Fruit fly (Drosophila melanogaster) whole organism, prepupa: Measurements from ENCODE around the gene CG10286.

ENCODE experiments used
- Blimp-1 ChIP-seq: fragments of 200-800 bp; sonication (Bioruptor generic); optimal IDR thresholded peaks from 3 replicates; lab custom pipeline; 2017; ENCODE audit warnings: missing biosample characterization, missing genetic modification characterization, mild to moderate bottlenecking, moderate library complexity, missing genetic modification reagents
- CG11294 ChIP-seq: fragments of 200-800 bp; sonication (Bioruptor generic); IDR thresholded peaks from 2 replicates; pipeline ENCODE4 v1.3.6; 2022; ENCODE audit warnings: missing biosample characterization, missing genetic modification characterization
- CG11902 ChIP-seq: fragments of 200-800 bp; sonication (Bioruptor generic); optimal IDR thresholded peaks from 3 replicates; lab custom pipeline; 2016; ENCODE audit warnings: missing biosample characterization, missing genetic modification characterization
- CG15336 ChIP-seq: fragments of 200-800 bp; sonication (Bioruptor generic); IDR thresholded peaks from 2 replicates; pipeline ENCODE4 v1.3.6; 2022; ENCODE audit warnings: missing biosample characterization, missing genetic modification characterization
- CG1621 ChIP-seq: fragments of 200-800 bp; sonication (Bioruptor generic); optimal IDR thresholded peaks from 3 replicates; lab custom pipeline; 2018; ENCODE audit warnings: missing biosample characterization, mild to moderate bottlenecking, missing genetic modification characterization
- CG16779 ChIP-seq: fragments of 200-800 bp; sonication (Bioruptor generic); optimal IDR thresholded peaks from 3 replicates; lab custom pipeline; 2017; ENCODE audit warnings: missing biosample characterization, mild to moderate bottlenecking, missing genetic modification characterization
- CG3032 ChIP-seq: fragments of 200-800 bp; optimal IDR thresholded peaks from 2 replicates; lab custom pipeline; 2019; ENCODE audit warnings: missing biosample characterization, mild to moderate bottlenecking, missing genetic modification characterization, moderate library complexity
- CG32006 ChIP-seq: fragments of 200-800 bp; sonication (Bioruptor generic); optimal IDR thresholded peaks from 3 replicates; lab custom pipeline; 2017; ENCODE audit warnings: missing biosample characterization, mild to moderate bottlenecking, missing genetic modification characterization
- CG34406 ChIP-seq: fragments of 200-800 bp; sonication (Bioruptor generic); optimal IDR thresholded peaks from 3 replicates; lab custom pipeline; 2016; ENCODE audit warnings: missing biosample characterization, missing genetic modification characterization
- CG3919 ChIP-seq: fragments of 200-800 bp; sonication (Bioruptor generic); optimal IDR thresholded peaks from 3 replicates; lab custom pipeline; 2016; ENCODE audit warnings: missing biosample characterization, missing genetic modification characterization
- CG6276 ChIP-seq: fragments of 200-800 bp; sonication (Bioruptor generic); optimal IDR thresholded peaks from 2 replicates; lab custom pipeline; 2017; ENCODE audit warnings: missing biosample characterization, mild to moderate bottlenecking, missing genetic modification characterization
- CG6792 ChIP-seq: fragments of 200-800 bp; sonication (Bioruptor generic); optimal IDR thresholded peaks from 3 replicates; lab custom pipeline; 2016; ENCODE audit warnings: missing biosample characterization, missing genetic modification characterization
- CG7368 ChIP-seq: fragments of 200-800 bp; sonication (Bioruptor generic); optimal IDR thresholded peaks from 3 replicates; lab custom pipeline; 2016; ENCODE audit warnings: missing biosample characterization, missing genetic modification characterization
- CG8119 ChIP-seq: fragments of 200-800 bp; sonication (Bioruptor generic); IDR thresholded peaks from 3 replicates; pipeline ENCODE4 v1.3.6; 2022; ENCODE audit warnings: missing biosample characterization, missing genetic modification characterization
- Eip78C ChIP-seq: fragments of 200-800 bp; sonication (Bioruptor generic); peaks from one replicate; lab custom pipeline; 2016; ENCODE audit warnings: missing biosample characterization, missing genetic modification characterization
- Eip93F ChIP-seq: fragments of 200-800 bp; sonication (Bioruptor generic); optimal IDR thresholded peaks from 2 replicates; lab custom pipeline; 2016; ENCODE audit warnings: missing biosample characterization, mild to moderate bottlenecking, missing genetic modification characterization
- Ets21C ChIP-seq: fragments of 200-800 bp; sonication (Bioruptor generic); optimal IDR thresholded peaks from 3 replicates; lab custom pipeline; 2016; ENCODE audit warnings: missing biosample characterization, missing genetic modification characterization
- Gug ChIP-seq: fragments of 200-800 bp; sonication (Bioruptor generic); IDR thresholded peaks from 2 replicates; pipeline ENCODE4 v1.3.6; 2022; ENCODE audit warnings: missing biosample characterization, missing genetic modification characterization
- Hr38 ChIP-seq: sonication (Bioruptor generic); optimal IDR thresholded peaks from 2 replicates; lab custom pipeline; 2016; ENCODE audit warnings: missing biosample characterization, missing genetic modification characterization
- Met ChIP-seq: fragments of 200-800 bp; sonication (Bioruptor generic); optimal IDR thresholded peaks from 3 replicates; lab custom pipeline; 2016; ENCODE audit warnings: missing biosample characterization, missing genetic modification characterization
- OdsH ChIP-seq: fragments of 200-800 bp; sonication (Bioruptor generic); optimal IDR thresholded peaks from 3 replicates; lab custom pipeline; 2016; ENCODE audit warnings: missing biosample characterization, missing genetic modification characterization
- Sox102F ChIP-seq: fragments of 200-800 bp; sonication (Bioruptor generic); optimal IDR thresholded peaks from 2 replicates; lab custom pipeline; 2016; ENCODE audit warnings: missing biosample characterization, mild to moderate bottlenecking, missing genetic modification characterization
- Sox14 ChIP-seq: fragments of 200-800 bp; sonication (Bioruptor generic); optimal IDR thresholded peaks from 3 replicates; lab custom pipeline; 2016; ENCODE audit warnings: missing biosample characterization, missing genetic modification characterization
- Sox15 ChIP-seq: fragments of 200-800 bp; sonication (Bioruptor generic); optimal IDR thresholded peaks from 3 replicates; lab custom pipeline; 2016; ENCODE audit warnings: missing biosample characterization, missing genetic modification characterization
- achi ChIP-seq: fragments of 200-800 bp; sonication (Bioruptor generic); optimal IDR thresholded peaks from 3 replicates; lab custom pipeline; 2016; ENCODE audit warnings: missing biosample characterization, missing genetic modification characterization
- acj6 ChIP-seq: fragments of 200-800 bp; sonication (Bioruptor generic); optimal IDR thresholded peaks from 3 replicates; lab custom pipeline; 2016; ENCODE audit warnings: missing biosample characterization, missing genetic modification characterization
- cyc ChIP-seq: fragments of 200-800 bp; sonication (Bioruptor generic); optimal IDR thresholded peaks from 3 replicates; lab custom pipeline; 2016; ENCODE audit warnings: missing biosample characterization, missing genetic modification characterization
- dac ChIP-seq: fragments of 200-800 bp; sonication (Bioruptor generic); optimal IDR thresholded peaks from 2 replicates; lab custom pipeline; 2017; ENCODE audit warnings: missing biosample characterization, mild to moderate bottlenecking, missing genetic modification characterization
- dsx ChIP-seq: fragments of 200-800 bp; optimal IDR thresholded peaks from 3 replicates; lab custom pipeline; 2019; ENCODE audit warnings: missing biosample characterization, mild to moderate bottlenecking, missing genetic modification characterization, moderate library complexity; ENCODE audit not compliant: poor library complexity, severe bottlenecking
- esn ChIP-seq: fragments of 200-800 bp; sonication (Bioruptor generic); optimal IDR thresholded peaks from 2 replicates; lab custom pipeline; 2016; ENCODE audit warnings: missing biosample characterization, mild to moderate bottlenecking, missing genetic modification characterization, moderate library complexity
- fd59A ChIP-seq: fragments of 200-800 bp; sonication (Bioruptor generic); optimal IDR thresholded peaks from 2 replicates; lab custom pipeline; 2017; ENCODE audit warnings: missing biosample characterization, mild to moderate bottlenecking, missing genetic modification characterization, missing genetic modification reagents
- fkh ChIP-seq: fragments of 200-800 bp; sonication (Bioruptor generic); optimal IDR thresholded peaks from 3 replicates; lab custom pipeline; 2017; ENCODE audit warnings: missing biosample characterization, mild to moderate bottlenecking, missing genetic modification characterization, moderate library complexity
- lz ChIP-seq: fragments of 200-800 bp; sonication (Bioruptor generic); optimal IDR thresholded peaks from 3 replicates; lab custom pipeline; 2016; ENCODE audit warnings: missing biosample characterization, missing genetic modification characterization
- net ChIP-seq: fragments of 200-800 bp; sonication (Bioruptor generic); optimal IDR thresholded peaks from 3 replicates; lab custom pipeline; 2016; ENCODE audit warnings: missing biosample characterization, missing genetic modification characterization
- spab ChIP-seq: fragments of 200-800 bp; sonication (Bioruptor generic); optimal IDR thresholded peaks from 2 replicates; lab custom pipeline; 2017; ENCODE audit warnings: missing biosample characterization, mild to moderate bottlenecking, missing genetic modification characterization, missing genetic modification reagents
- svp ChIP-seq: fragments of 200-800 bp; sonication (Bioruptor generic); peaks from one replicate; lab custom pipeline; 2016; ENCODE audit warnings: missing biosample characterization, missing genetic modification characterization
- topi ChIP-seq: fragments of 200-800 bp; sonication (Bioruptor generic); optimal IDR thresholded peaks from 3 replicates; lab custom pipeline; 2016; ENCODE audit warnings: missing biosample characterization, missing genetic modification characterization
- vri ChIP-seq: fragments of 200-800 bp; sonication (Bioruptor generic); optimal IDR thresholded peaks from 3 replicates; lab custom pipeline; 2016; ENCODE audit warnings: missing biosample characterization, mild to moderate bottlenecking, missing genetic modification characterization

Gene CG10286

dm6 chr3R:6377497-6377896, 8.7 kb downstream of the CG10286 start, which contains the start of gene CG42537:
Gene CG42537, plus strand, starts transcription at chr3R:6377797.
- TF ChIP-seq CG11294 (GFP tag; lab: Robert Waterston, UW) (no peak), net (GFP tag; lab: Kevin White, UChicago) (no peak), Blimp-1 (GFP tag; lab: Kevin White, UChicago) (no peak), CG7368 (GFP tag; lab: Kevin White, UChicago) (no peak), CG16779 (tag; lab: Kevin White, UChicago) (no peak), CG32006 (GFP tag; lab: Kevin White, UChicago) (no peak), Sox102F (GFP tag; lab: Kevin White, UChicago) (no peak), Sox15 (GFP tag; lab: Kevin White, UChicago) (no peak), vri (GFP tag; lab: Kevin White, UChicago) (no peak), dac (GFP tag; lab: Kevin White, UChicago) (no peak), Gug (GFP tag; lab: Robert Waterston, UW) (no peak), Eip78C (GFP tag; lab: Kevin White, UChicago) (no peak), CG8119 (GFP tag; lab: Robert Waterston, UW) (no peak), fd59A (GFP tag; lab: Kevin White, UChicago) (no peak), CG3919 (GFP tag; lab: Kevin White, UChicago) (no peak)

- TF ChIP-seq Hr38 (GFP tag; lab: Kevin White, UChicago): no peak
- no peak for TF ChIP-seq Gug (GFP tag; lab: Robert Waterston, UW)
- TF ChIP-seq CG3032 (tag; lab: Kevin White, UChicago): peak; percentile 22
- no peak for TF ChIP-seq Sox102F (GFP tag; lab: Kevin White, UChicago)
- TF ChIP-seq esn (GFP tag; lab: Kevin White, UChicago): peak; percentile 41
- no peak for TF ChIP-seq fkh (GFP tag; lab: Kevin White, UChicago)
- TF ChIP-seq OdsH: no peak
- TF ChIP-seq spab (GFP tag; lab: Kevin White, UChicago): no peak
- no peak for TF ChIP-seq Eip93F (GFP tag; lab: Kevin White, UChicago)
- TF ChIP-seq achi (GFP tag; lab: Kevin White, UChicago): no peak
- peak; percentile 4 for TF ChIP-seq cyc (GFP tag; lab: Kevin White, UChicago)
- peak; percentile 10 for TF ChIP-seq Sox14
- no peak for TF ChIP-seq CG34406
- TF ChIP-seq acj6 (GFP tag; lab: Kevin White, UChicago): no peak
- TF ChIP-seq CG1621: no peak
- TF ChIP-seq dsx (GFP tag; lab: Kevin White, UChicago): no peak
- TF ChIP-seq svp (GFP tag; lab: Kevin White, UChicago): no peak
- no peak for TF ChIP-seq lz (GFP tag; lab: Kevin White, UChicago)
- no peak for TF ChIP-seq CG6792 (GFP tag; lab: Kevin White, UChicago)
- TF ChIP-seq Ets21C (GFP tag; lab: Kevin White, UChicago): no peak
Measured at dm6 chr3R:6380129-6380528, 11.4 kb downstream of the CG10286 start, which contains the start of the genes CG1024 and TfIIFalpha. Gene CG1024, minus strand, starts transcription at chr3R:6380328. Gene TfIIFalpha, plus strand, starts transcription at chr3R:6380467.

- TF ChIP-seq CG15336 (GFP tag; lab: Robert Waterston, UW): no peak
- TF ChIP-seq CG6276 (GFP tag; lab: Kevin White, UChicago): no peak
- no peak for TF ChIP-seq CG11902 (GFP tag; lab: Kevin White, UChicago)
- no peak for TF ChIP-seq Met (GFP tag; lab: Kevin White, UChicago)
- TF ChIP-seq Sox15 (GFP tag; lab: Kevin White, UChicago): no peak
- TF ChIP-seq Ets21C (GFP tag; lab: Kevin White, UChicago): no peak
- TF ChIP-seq OdsH: no peak
- TF ChIP-seq Gug (GFP tag; lab: Robert Waterston, UW): no peak
- no peak for TF ChIP-seq CG16779 (tag; lab: Kevin White, UChicago)
- TF ChIP-seq spab (GFP tag; lab: Kevin White, UChicago): no peak
- no peak for TF ChIP-seq Hr38 (GFP tag; lab: Kevin White, UChicago)
- no peak for TF ChIP-seq topi
Measured at dm6 chr3R:6381784-6382183, 13.0 kb downstream of the CG10286 start.
